Fruit fly (Drosophila melanogaster): ENCODE results near the gene gdl-ORF39.
A peak's percentile ranks its signal among the peaks of the same experiment; 100 is the strongest.

Gene gdl-ORF39

DNA sequence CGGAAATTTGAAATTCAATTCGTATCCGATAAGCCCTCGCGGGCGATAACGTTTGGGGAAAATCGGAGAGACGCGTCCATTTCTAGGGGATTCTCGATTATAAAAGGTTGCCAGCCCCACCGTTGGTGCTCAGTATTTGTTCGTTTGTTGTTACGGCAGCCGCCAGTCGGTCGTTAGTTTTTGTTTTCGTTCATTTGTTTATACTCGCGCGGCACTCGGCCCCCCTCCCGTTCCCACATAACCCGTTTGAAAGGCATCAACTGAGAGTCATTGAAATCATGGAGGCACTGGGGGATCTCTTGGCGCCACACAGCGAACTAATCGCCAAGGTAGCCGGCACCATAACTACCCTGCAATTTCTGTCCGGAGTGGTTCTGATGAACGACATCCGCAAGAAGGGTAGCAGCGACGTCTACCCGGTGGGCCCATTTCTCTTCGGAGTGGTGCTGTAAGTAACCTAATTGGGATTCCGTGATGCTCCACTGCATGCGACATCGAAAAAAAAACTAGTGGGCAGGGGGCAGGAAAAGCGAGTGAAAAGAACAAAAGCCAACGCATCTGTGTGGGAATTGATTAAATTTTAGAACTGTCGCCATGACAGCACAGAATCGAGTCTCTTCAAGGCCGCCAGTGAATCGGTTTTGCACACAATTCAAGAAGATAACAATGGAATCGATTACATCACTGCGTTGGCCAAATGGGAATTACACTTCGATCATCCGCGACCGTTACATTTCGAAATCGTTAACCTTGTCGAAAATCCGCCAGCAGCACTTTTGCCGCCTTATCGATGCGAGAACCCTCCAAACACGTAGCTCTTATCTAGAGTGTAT, 8.2 kb upstream of the gdl-ORF39 start, which contains the start of gene CG7272 (continued):
- peak; percentile 87 for TF ChIP-seq Dref (GFP tag; IDR thresholded peaks at IDR 0.05)
- peak; percentile 97 for TF ChIP-seq trem (tag; optimal IDR thresholded peaks at IDR 0.05)
- TF ChIP-seq Stat92E (GFP tag; optimal IDR thresholded peaks at IDR 0.05), result peak in 1 of 3 experiments; percentile 21
- TF ChIP-seq Adf1 (GFP tag; IDR thresholded peaks at IDR 0.05), result peak; percentile 37; the same call in 1 of the 2 replicates
- 0 out of 3 replicates have a peak, but pooled peaks have one; percentile 6 for TF ChIP-seq otp (GFP tag; IDR thresholded peaks at IDR 0.05)
- TF ChIP-seq CG7987 (GFP tag; optimal IDR thresholded peaks at IDR 0.05), result peak; percentile 26
- TF ChIP-seq CG2116 (GFP tag; optimal IDR thresholded peaks at IDR 0.05), result peak; percentile 62
- TF ChIP-seq Sin3A (optimal IDR thresholded peaks at IDR 0.05), result no peak
- TF ChIP-seq CHES-1-like (GFP tag; optimal IDR thresholded peaks at IDR 0.05), result peak; percentile 11
- peak; percentile 64; the same call in 1 of the 2 replicates for TF ChIP-seq NFAT (GFP tag; IDR thresholded peaks at IDR 0.05)
- TF ChIP-seq yki (optimal IDR thresholded peaks at IDR 0.05), result no peak
- peak; percentile 28; the same call in 1 of the 2 replicates for TF ChIP-seq lmd (GFP tag; IDR thresholded peaks at IDR 0.05)
- TF ChIP-seq Med (GFP tag), result peak; percentile 88
- peak; percentile 14 for TF ChIP-seq grn (GFP tag; optimal IDR thresholded peaks at IDR 0.05)
- peak; percentile 53 for TF ChIP-seq Rfx (GFP tag; IDR thresholded peaks at IDR 0.05)
- peak; percentile 18 for TF ChIP-seq Ets97D (GFP tag; optimal IDR thresholded peaks at IDR 0.05)
- peak; percentile 22 for TF ChIP-seq pho (GFP tag; optimal IDR thresholded peaks at IDR 0.05)
- peak; percentile 69; the same call in 2 of the 3 replicates for TF ChIP-seq Dbx (GFP tag; IDR thresholded peaks at IDR 0.05)
- peak; percentile 2 for TF ChIP-seq Hey (tag; optimal IDR thresholded peaks at IDR 0.05)
- peak; percentile 55 for TF ChIP-seq abd-A (tag; optimal IDR thresholded peaks at IDR 0.05)
- TF ChIP-seq CG33213 (GFP tag; optimal IDR thresholded peaks at IDR 0.05), result no peak
- TF ChIP-seq zfh2 (GFP tag; optimal IDR thresholded peaks at IDR 0.05), result peak; percentile 20
- peak; percentile 44 for TF ChIP-seq lab (GFP tag; optimal IDR thresholded peaks at IDR 0.05)
- TF ChIP-seq eyg (GFP tag; optimal IDR thresholded peaks at IDR 0.05), result peak; percentile 18
- TF ChIP-seq pzg (GFP tag; optimal IDR thresholded peaks at IDR 0.05), result peak; percentile 83
- no peak for TF ChIP-seq ewg (GFP tag; optimal IDR thresholded peaks at IDR 0.05)
- peak; percentile 50; the same call in 2 of the 3 replicates for TF ChIP-seq HLH4C (GFP tag; IDR thresholded peaks at IDR 0.05; ENCODE audit: partially characterized antibody)
- TF ChIP-seq lilli (GFP tag; optimal IDR thresholded peaks at IDR 0.05), result peak; percentile 37
- no peak for TF ChIP-seq Xbp1 (GFP tag; optimal IDR thresholded peaks at IDR 0.05)
- peak; percentile 34 for TF ChIP-seq CG3163 (GFP tag; optimal IDR thresholded peaks at IDR 0.05)
- no peak for TF ChIP-seq Trl (optimal IDR thresholded peaks at IDR 0.05)
- peak; percentile 30 for TF ChIP-seq Trl (GFP tag; optimal IDR thresholded peaks at IDR 0.05)
- no peak for TF ChIP-seq CG11560 (tag; IDR thresholded peaks at IDR 0.05)
- TF ChIP-seq BEAF-32 (GFP tag; optimal IDR thresholded peaks at IDR 0.05), result peak; percentile 20
- peak; percentile 22 for TF ChIP-seq CG9797 (GFP tag; optimal IDR thresholded peaks at IDR 0.05)
- TF ChIP-seq CG17186 (GFP tag; optimal IDR thresholded peaks at IDR 0.05), result no peak
- peak; percentile 38 for TF ChIP-seq caup (GFP tag; optimal IDR thresholded peaks at IDR 0.05; ENCODE audit: severe bottlenecking)
- TF ChIP-seq tll (GFP tag; optimal IDR thresholded peaks at IDR 0.05), result no peak
- no peak for TF ChIP-seq pnt (GFP tag; optimal IDR thresholded peaks at IDR 0.05)
- TF ChIP-seq Atf6 (GFP tag; IDR thresholded peaks at IDR 0.05), result peak; percentile 20; the same call in 1 of the 2 replicates
- no peak for TF ChIP-seq Aef1 (GFP tag; IDR thresholded peaks at IDR 0.05)
- TF ChIP-seq Jarid2 (GFP tag; optimal IDR thresholded peaks at IDR 0.05), result peak; percentile 70
- TF ChIP-seq gce (GFP tag; IDR thresholded peaks at IDR 0.05), result 0 out of 3 replicates have a peak, but pooled peaks have one; percentile 41
- no peak for TF ChIP-seq CG7556 (GFP tag; optimal IDR thresholded peaks at IDR 0.05)
- TF ChIP-seq Myb (GFP tag; optimal IDR thresholded peaks at IDR 0.05), result peak; percentile 90
- peak; percentile 52; the same call in 2 of the 3 replicates for TF ChIP-seq row (GFP tag; IDR thresholded peaks at IDR 0.05)
- TF ChIP-seq nom (GFP tag; optimal IDR thresholded peaks at IDR 0.05), result peak; percentile 23
- TF ChIP-seq Lim3 (GFP tag; IDR thresholded peaks at IDR 0.05), result no peak
- peak; percentile 23 for TF ChIP-seq pros (GFP tag; optimal IDR thresholded peaks at IDR 0.05)

Data from whole organism, embryonic.